Worm (Caenorhabditis elegans) whole organism, L3 larva: ENCODE data around the gene C45B11.8.

Experiments
- ZK546.5 ChIP-seq: sonication (generic microtip); optimal IDR thresholded peaks from 2 replicates; lab custom pipeline; 2017; ENCODE audit warnings: missing biosample characterization, missing genetic modification characterization
- aly-2 ChIP-seq: fragments of 150-350 bp; optimal IDR thresholded peaks from 2 replicates; lab custom pipeline; 2014; ENCODE audit warnings: missing biosample characterization, missing genetic modification characterization
- ama-1 ChIP-seq: fragments of 150-350 bp; optimal IDR thresholded peaks from 2 replicates; lab custom pipeline; 2018
- ceh-16 ChIP-seq: sonication (generic microtip); optimal IDR thresholded peaks from 2 replicates; lab custom pipeline; 2017; ENCODE audit warnings: missing biosample characterization, missing genetic modification characterization
- ceh-28 ChIP-seq: fragments of 150-350 bp; optimal IDR thresholded peaks from 2 replicates; lab custom pipeline; 2014; ENCODE audit warnings: missing biosample characterization, missing genetic modification reagents, missing genetic modification characterization
- ceh-9 ChIP-seq: sonication (generic microtip); optimal IDR thresholded peaks from 2 replicates; lab custom pipeline; 2018; ENCODE audit warnings: missing biosample characterization, missing genetic modification characterization
- daf-12 ChIP-seq: fragments of 150-350 bp; optimal IDR thresholded peaks from 2 replicates; lab custom pipeline; 2014; ENCODE audit warnings: missing biosample characterization, missing genetic modification reagents, missing genetic modification characterization
- egl-27 ChIP-seq: sonication (generic microtip); optimal IDR thresholded peaks from 4 replicates; lab custom pipeline; 2017; ENCODE audit warnings: missing biosample characterization, missing genetic modification reagents, missing genetic modification characterization
- egl-5 ChIP-seq: fragments of 150-350 bp; optimal IDR thresholded peaks from 2 replicates; lab custom pipeline; 2017; ENCODE audit warnings: missing biosample characterization, missing genetic modification reagents, missing genetic modification characterization, inconsistent platforms
- elt-1 ChIP-seq: fragments of 150-350 bp; optimal IDR thresholded peaks from 2 replicates; lab custom pipeline; 2014; ENCODE audit warnings: missing biosample characterization, missing genetic modification characterization
- elt-3 ChIP-seq, 3 experiments: fragments of 150-350 bp in 1 of 3; sonication (generic microtip) in 2 of 3; optimal IDR thresholded peaks; 2 replicates in 2 of 3; 4 replicates in 1 of 3; lab custom pipeline; 2014 to 2017; ENCODE audit warnings: missing biosample characterization in 3 of 3, missing genetic modification characterization in 3 of 3
- eor-1 ChIP-seq, 2 experiments: fragments of 150-350 bp; optimal IDR thresholded peaks; 2 replicates each; lab custom pipeline; 2014 to 2018; ENCODE audit warnings: missing biosample characterization in 2 of 2, missing genetic modification characterization in 2 of 2
- fkh-10 ChIP-seq: sonication (generic microtip); optimal IDR thresholded peaks from 2 replicates; lab custom pipeline; 2017; ENCODE audit warnings: missing biosample characterization, missing genetic modification reagents, missing genetic modification characterization
- fkh-2 ChIP-seq: fragments of 150-350 bp; optimal IDR thresholded peaks from 2 replicates; lab custom pipeline; 2014; ENCODE audit warnings: missing biosample characterization, missing genetic modification reagents, missing genetic modification characterization
- hmg-11 ChIP-seq: sonication (generic microtip); optimal IDR thresholded peaks from 2 replicates; lab custom pipeline; 2016; ENCODE audit warnings: missing genetic modification characterization, missing compliant biosample characterization
- jun-1 ChIP-seq: fragments of 150-350 bp; optimal IDR thresholded peaks from 2 replicates; lab custom pipeline; 2014; ENCODE audit warnings: missing biosample characterization, missing genetic modification reagents, missing genetic modification characterization
- lin-15B ChIP-seq: fragments of 150-350 bp; optimal IDR thresholded peaks from 2 replicates; lab custom pipeline; 2014; ENCODE audit warnings: missing biosample characterization, missing genetic modification characterization
- lin-39 ChIP-seq: fragments of 150-350 bp; optimal IDR thresholded peaks from 2 replicates; lab custom pipeline; 2018; ENCODE audit warnings: missing biosample characterization, missing genetic modification reagents, missing genetic modification characterization
- mml-1 ChIP-seq: fragments of 150-350 bp; sonication (generic microtip); optimal IDR thresholded peaks from 3 replicates; lab custom pipeline; 2014; ENCODE audit warnings: missing biosample characterization, missing genetic modification characterization
- nfya-1 ChIP-seq: sonication (generic microtip); optimal IDR thresholded peaks from 2 replicates; lab custom pipeline; 2017; ENCODE audit warnings: missing genetic modification characterization, mild to moderate bottlenecking, missing compliant biosample characterization, antibody characterized with exemption, moderate library complexity; ENCODE audit not compliant: insufficient read depth
- nhr-12 ChIP-seq: fragments of 150-350 bp; optimal IDR thresholded peaks from 2 replicates; lab custom pipeline; 2014; ENCODE audit warnings: missing biosample characterization, missing genetic modification characterization
- nhr-23 ChIP-seq: fragments of 150-350 bp; optimal IDR thresholded peaks from 2 replicates; lab custom pipeline; 2014; ENCODE audit warnings: missing biosample characterization, missing genetic modification reagents, missing genetic modification characterization
- nhr-237 ChIP-seq: fragments of 150-350 bp; optimal IDR thresholded peaks from 2 replicates; lab custom pipeline; 2014; ENCODE audit warnings: missing biosample characterization, missing genetic modification characterization
- nhr-25 ChIP-seq: sonication (generic microtip); optimal IDR thresholded peaks from 2 replicates; lab custom pipeline; 2017; ENCODE audit warnings: missing biosample characterization, missing genetic modification characterization
- nhr-28 ChIP-seq: fragments of 150-350 bp; optimal IDR thresholded peaks from 2 replicates; lab custom pipeline; 2014; ENCODE audit warnings: missing biosample characterization, missing genetic modification characterization
- nhr-67 ChIP-seq: fragments of 150-350 bp; optimal IDR thresholded peaks from 2 replicates; lab custom pipeline; 2014; ENCODE audit warnings: missing biosample characterization, missing genetic modification characterization
- nhr-77 ChIP-seq: fragments of 150-350 bp; optimal IDR thresholded peaks from 2 replicates; lab custom pipeline; 2014; ENCODE audit warnings: missing biosample characterization, missing genetic modification characterization
- pha-4 ChIP-seq: fragments of 150-350 bp; optimal IDR thresholded peaks from 2 replicates; lab custom pipeline; 2014; ENCODE audit warnings: missing biosample characterization, missing genetic modification reagents, missing genetic modification characterization
- pqm-1 ChIP-seq: fragments of 150-350 bp; optimal IDR thresholded peaks from 2 replicates; lab custom pipeline; 2017; ENCODE audit warnings: missing biosample characterization, missing genetic modification characterization, inconsistent platforms
- sea-2 ChIP-seq: fragments of 150-350 bp; sonication (generic microtip); optimal IDR thresholded peaks from 4 replicates; lab custom pipeline; 2014; ENCODE audit warnings: missing biosample characterization, missing genetic modification reagents, missing genetic modification characterization
- snpc-4 ChIP-seq: fragments of 150-350 bp; optimal IDR thresholded peaks from 2 replicates; lab custom pipeline; 2014; ENCODE audit warnings: missing biosample characterization, missing genetic modification characterization
- tbx-2 ChIP-seq: sonication (generic microtip); optimal IDR thresholded peaks from 2 replicates; lab custom pipeline; 2016; ENCODE audit warnings: mild to moderate bottlenecking, missing genetic modification characterization, missing compliant biosample characterization
- unc-62 ChIP-seq: fragments of 150-350 bp; sonication (generic microtip); optimal IDR thresholded peaks from 4 replicates; lab custom pipeline; 2014; ENCODE audit warnings: missing biosample characterization, missing genetic modification reagents, missing genetic modification characterization
- ztf-11 ChIP-seq: fragments of 150-350 bp; optimal IDR thresholded peaks from 2 replicates; lab custom pipeline; 2014; ENCODE audit warnings: missing biosample characterization, missing genetic modification characterization
- ztf-4 ChIP-seq: fragments of 150-350 bp; optimal IDR thresholded peaks from 2 replicates; lab custom pipeline; 2014; ENCODE audit warnings: missing biosample characterization, missing genetic modification characterization

Gene C45B11.8

DNA sequence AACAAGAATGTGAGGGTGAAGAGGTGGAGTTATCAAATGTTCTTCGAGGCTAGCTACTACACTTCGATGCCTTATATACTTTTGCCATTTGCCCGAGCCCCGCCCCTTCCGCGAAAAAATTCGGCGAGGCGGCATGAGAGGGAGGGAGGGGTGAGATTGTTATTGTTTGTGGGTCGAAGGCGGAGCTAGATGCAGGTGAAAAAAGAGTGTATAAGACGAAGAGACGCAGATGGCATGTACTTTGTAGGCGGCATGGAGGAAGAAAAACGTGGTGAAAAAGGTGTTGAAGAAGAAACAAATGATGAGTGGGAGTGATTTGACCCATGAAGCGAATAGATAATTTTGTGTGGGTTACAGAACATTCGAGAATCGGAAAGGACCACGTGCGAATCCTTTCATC lies 28.2 kb upstream of the C45B11.8 start, which contains the start of gene C13G3.1:
Gene C13G3.1 (minus strand): TSS at position 47 of the 400 bp plus-strand sequence.
- TF ChIP-seq ama-1 (lab: Kevin White, UChicago) (no peak), sea-2 (no peak), ztf-11 (tag; lab: Kevin White, UChicago) (no peak), pqm-1 (tag; lab: Kevin White, UChicago) (no peak), mml-1 (tag; lab: Kevin White, UChicago) (no peak), pha-4 (tag; lab: Kevin White, UChicago) (no peak), nhr-67 (tag; lab: Kevin White, UChicago) (no peak), nhr-25 (peak; percentile 3)

DNA sequence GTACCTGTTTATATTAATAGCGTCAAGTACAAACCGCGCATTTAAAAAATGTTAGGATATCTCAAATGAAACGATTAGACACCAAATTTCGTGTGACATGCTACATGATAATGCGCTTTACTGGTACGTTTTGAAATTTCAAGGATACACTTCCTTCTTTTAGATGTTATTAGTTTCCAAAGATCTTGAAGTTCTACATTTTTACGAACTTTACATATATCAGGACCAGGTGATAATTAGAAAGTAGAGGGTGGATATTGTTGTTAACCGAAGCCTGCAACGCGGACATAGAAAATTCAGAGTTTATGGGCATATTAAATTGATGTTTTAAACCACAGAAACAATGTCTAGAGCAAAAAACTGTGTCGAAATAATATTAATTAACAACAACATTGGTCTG lies 27.4 kb upstream of the C45B11.8 start:
- no peak for TF ChIP-seq nhr-237

DNA sequence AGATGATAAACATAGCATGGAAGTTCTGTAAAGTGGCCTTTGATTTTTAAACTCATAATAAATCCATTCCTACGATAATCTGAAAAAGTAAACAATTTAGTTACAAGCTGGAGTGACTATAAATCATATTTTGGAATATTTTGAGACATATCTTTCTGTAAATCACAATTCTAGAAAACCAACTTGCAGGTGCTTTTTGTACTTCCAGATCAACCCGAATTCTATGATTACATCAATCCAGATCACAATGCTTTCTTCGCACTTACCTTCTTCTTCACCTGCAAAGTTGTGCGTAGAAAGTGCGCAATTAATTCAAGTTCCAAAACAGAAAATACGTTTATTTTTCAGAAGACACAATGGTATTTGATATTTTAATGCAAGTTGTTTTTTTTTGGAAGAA lies 25.8 kb upstream of the C45B11.8 start:
- TF ChIP-seq daf-12 (tag; lab: Kevin White, UChicago), result no peak
- no peak for TF ChIP-seq lin-39 (tag; lab: Kevin White, UChicago)
- no peak for TF ChIP-seq sea-2
- TF ChIP-seq fkh-2 (tag; lab: Kevin White, UChicago), result no peak
- TF ChIP-seq ztf-4 (tag; lab: Kevin White, UChicago), result no peak
- TF ChIP-seq ZK546.5 (tag; lab: Kevin White, UChicago), result no peak
- no peak for TF ChIP-seq pqm-1 (tag; lab: Kevin White, UChicago)
- no peak for TF ChIP-seq tbx-2 (tag; lab: Kevin White, UChicago)
- no peak for TF ChIP-seq unc-62 (GFP tag; lab: Kevin White, UChicago)
- TF ChIP-seq nhr-67 (tag; lab: Kevin White, UChicago), result no peak
- no peak for TF ChIP-seq nhr-12
- TF ChIP-seq elt-3 (tag; optimal IDR thresholded peaks at IDR 0.05; lab: Kevin White, UChicago), result no peak
- no peak for TF ChIP-seq lin-15B (tag; lab: Kevin White, UChicago)
- TF ChIP-seq ztf-11 (tag; lab: Kevin White, UChicago), result no peak
- TF ChIP-seq egl-5 (tag; lab: Kevin White, UChicago), result no peak
- TF ChIP-seq ceh-9, result no peak
- no peak for TF ChIP-seq fkh-10
- no peak for TF ChIP-seq aly-2 (tag; lab: Kevin White, UChicago)

DNA sequence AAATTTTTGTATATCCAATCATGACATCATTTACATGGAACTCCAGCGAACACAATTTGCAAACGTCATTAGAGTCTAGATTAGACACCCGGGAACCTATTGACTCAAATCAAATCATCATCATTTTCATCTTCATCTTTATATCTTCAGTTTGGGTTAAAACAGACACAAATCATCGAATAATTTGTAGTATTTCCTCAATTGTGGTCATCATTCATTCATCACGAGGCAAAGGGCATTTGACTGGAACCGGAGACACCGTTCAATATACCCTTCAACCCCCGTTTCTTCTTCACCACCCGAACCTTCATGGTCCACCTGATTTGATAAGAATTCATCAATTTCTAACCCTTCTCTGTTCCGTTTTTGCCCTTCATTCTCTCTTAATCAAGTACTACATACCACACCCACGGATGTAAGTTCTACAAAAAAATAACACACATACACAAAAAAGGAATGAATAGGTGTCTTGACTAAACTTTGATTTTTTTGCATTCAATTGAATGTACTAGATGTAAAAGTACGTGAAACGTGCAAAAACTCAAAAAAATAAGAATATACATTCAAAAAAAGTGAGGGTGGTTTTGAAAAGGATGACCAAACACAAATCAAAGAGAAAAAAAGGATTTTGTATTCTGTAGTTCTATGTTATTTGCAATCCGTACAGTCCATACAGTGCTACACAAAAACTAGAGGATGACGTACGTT lies 23.6 kb upstream of the C45B11.8 start:
- TF ChIP-seq pha-4 (tag; lab: Kevin White, UChicago), result no peak
- no peak for TF ChIP-seq egl-5 (tag; lab: Kevin White, UChicago)
- TF ChIP-seq egl-27 (tag; lab: Kevin White, UChicago), result no peak
- TF ChIP-seq elt-3 (tag; optimal IDR thresholded peaks at IDR 0.05; lab: Kevin White, UChicago), result no peak
- TF ChIP-seq nhr-12, result no peak
- no peak for TF ChIP-seq lin-15B (tag; lab: Kevin White, UChicago)
- no peak for TF ChIP-seq nhr-77 (tag; lab: Kevin White, UChicago)
- no peak for TF ChIP-seq nhr-25
- no peak for TF ChIP-seq ceh-16
- TF ChIP-seq ceh-28 (tag; lab: Kevin White, UChicago), result no peak
- no peak for TF ChIP-seq unc-62 (GFP tag; lab: Kevin White, UChicago)
- TF ChIP-seq daf-12 (tag; lab: Kevin White, UChicago), result no peak
- TF ChIP-seq hmg-11 (tag; lab: Kevin White, UChicago), result no peak
- TF ChIP-seq jun-1 (tag; lab: Kevin White, UChicago), result no peak
- no peak for TF ChIP-seq ztf-4 (tag; lab: Kevin White, UChicago)
- TF ChIP-seq nhr-28 (tag; lab: Kevin White, UChicago), result no peak
- TF ChIP-seq elt-1 (tag; lab: Kevin White, UChicago), result no peak
- no peak for TF ChIP-seq nhr-23 (tag; lab: Kevin White, UChicago)

DNA sequence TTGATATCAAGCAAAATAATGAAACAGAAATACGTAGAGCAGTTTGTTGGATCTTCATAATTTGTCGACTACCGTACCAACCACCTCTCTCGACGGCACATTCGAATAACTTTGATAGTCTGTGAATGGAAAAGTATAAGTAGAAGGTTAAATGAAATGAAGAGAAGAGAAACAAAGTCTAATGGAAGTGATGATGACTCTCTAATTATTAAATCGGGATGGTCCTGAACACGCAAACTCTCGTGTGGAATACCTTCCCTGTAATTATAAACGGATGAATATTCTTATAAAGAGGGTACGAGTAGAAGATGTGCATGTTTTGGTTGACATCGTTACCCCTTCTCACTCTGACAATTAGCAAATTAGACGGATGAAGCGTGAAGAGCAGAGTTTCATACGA lies 17.8 kb upstream of the C45B11.8 start, which contains the start of the genes C13G3.12 and hot-6:
Gene C13G3.12 (minus strand): TSS at position 101 of the 400 bp plus-strand sequence.
Gene hot-6 (minus strand): TSS at position 121 of the 400 bp plus-strand sequence.
- TF ChIP-seq nhr-67 (tag; lab: Kevin White, UChicago) (no peak), nhr-28 (tag; lab: Kevin White, UChicago) (no peak), egl-27 (tag; lab: Kevin White, UChicago) (no peak), eor-1 (tag; optimal IDR thresholded peaks at IDR 0.05; lab: Kevin White, UChicago) (no peak), nfya-1 (tag; lab: Kevin White, UChicago) (no peak), nhr-25 (no peak), snpc-4 (tag; lab: Kevin White, UChicago) (no peak), fkh-10 (no peak), tbx-2 (tag; lab: Kevin White, UChicago) (no peak)
